Worm (Caenorhabditis elegans) whole organism, L4/young adult: Measurements from ENCODE around the gene R07E4.5.

Experiments
- W03F9.2 ChIP-seq: fragments of 150-350 bp; optimal IDR thresholded peaks from 2 replicates; lab custom pipeline; 2014; ENCODE audit warnings: missing biosample characterization, missing genetic modification characterization
- dao-5 ChIP-seq: sonication (generic microtip); optimal IDR thresholded peaks from 2 replicates; lab custom pipeline; 2016; ENCODE audit warnings: missing genotype, missing genetic modification characterization, moderate library complexity, missing compliant biosample characterization
- him-1 ChIP-seq: sonication (generic microtip); optimal IDR thresholded peaks from 2 replicates; lab custom pipeline; 2016; ENCODE audit warnings: missing genotype, missing genetic modification reagents, missing genetic modification characterization, missing compliant biosample characterization

Gene R07E4.5

ce11 chrX:5976206-5976960, 23.4 kb upstream of the R07E4.5 start:
- TF ChIP-seq him-1 (tag; lab: Kevin White, UChicago) (peak; percentile 71), dao-5 (no peak)

DNA sequence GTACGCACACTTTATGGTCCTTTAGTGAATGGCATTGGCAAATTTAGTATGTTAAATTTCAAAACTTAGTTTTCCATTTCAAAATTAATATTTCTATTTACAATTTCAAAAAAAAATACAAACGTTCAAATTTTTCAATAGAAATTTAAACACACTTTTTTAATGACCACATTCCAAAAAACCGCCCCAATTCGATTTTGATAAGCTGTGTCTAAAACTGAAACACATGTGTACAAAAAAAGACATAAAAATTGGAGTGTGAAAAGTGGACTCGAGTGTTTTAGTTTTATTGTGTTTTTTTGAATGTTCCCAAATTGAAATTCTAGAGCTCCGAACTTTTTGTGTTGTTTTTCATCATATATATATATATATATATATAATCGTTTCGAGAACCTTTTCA, 22.8 kb upstream of the R07E4.5 start:
- TF ChIP-seq him-1 (tag; lab: Kevin White, UChicago) (no peak), dao-5 (no peak), W03F9.2 (no peak)

ce11 chrX:5975228-5975627, 22.3 kb upstream of the R07E4.5 start:
- no peak for TF ChIP-seq W03F9.2
- TF ChIP-seq dao-5, result no peak
- no peak for TF ChIP-seq him-1 (tag; lab: Kevin White, UChicago)

DNA sequence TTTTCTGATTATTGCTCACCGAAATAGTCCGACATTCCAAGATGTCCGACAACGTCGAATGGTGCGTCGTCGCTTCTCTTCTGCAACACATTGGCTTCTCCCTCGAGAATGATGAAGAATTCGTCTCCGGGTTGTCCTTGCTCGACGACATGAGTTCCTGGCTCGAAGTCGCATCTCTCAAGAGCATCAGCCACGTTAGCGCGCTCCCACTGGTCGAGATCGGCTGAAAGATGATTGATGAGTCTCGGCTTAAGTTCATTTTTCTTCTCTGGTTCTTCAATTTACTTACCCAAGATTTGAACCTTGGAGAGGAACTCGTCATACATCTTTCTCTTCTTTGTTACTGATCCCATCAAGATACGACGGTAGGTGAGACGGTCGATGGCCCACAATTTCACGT, 19.2 kb upstream of the R07E4.5 start:
- TF ChIP-seq him-1 (tag; lab: Kevin White, UChicago) (no peak), W03F9.2 (no peak), dao-5 (no peak)

ce11 chrX:5962560-5962959, 9.6 kb upstream of the R07E4.5 start:
- TF ChIP-seq him-1 (tag; lab: Kevin White, UChicago), result no peak
- no peak for TF ChIP-seq W03F9.2
- no peak for TF ChIP-seq dao-5

- no peak for TF ChIP-seq him-1 (tag; lab: Kevin White, UChicago)
- TF ChIP-seq W03F9.2, result no peak
- TF ChIP-seq dao-5, result no peak
Measured at ce11 chrX:5960872-5961271, 7.9 kb upstream of the R07E4.5 start.

ce11 chrX:5958815-5959214, 5.8 kb upstream of the R07E4.5 start, which contains the start of gene R07E4.1:
TSS of gene R07E4.1 (plus strand) at chrX:5959115.
- TF ChIP-seq him-1 (tag; lab: Kevin White, UChicago) (no peak), W03F9.2 (no peak), dao-5 (no peak)

ce11 chrX:5956130-5956529, 3.2 kb upstream of the R07E4.5 start:
- no peak for TF ChIP-seq W03F9.2

- TF ChIP-seq dao-5, result no peak
Measured at ce11 chrX:5948769-5949168, 4.2 kb downstream of the R07E4.5 start, which contains the start of gene mig-23. TSS of gene mig-23 (minus strand) at chrX:5948869.

ce11 chrX:5944488-5944887, 8.5 kb downstream of the R07E4.5 start, which contains the start of gene acs-17:
TSS of gene acs-17 (minus strand) at chrX:5944510.
- TF ChIP-seq W03F9.2 (no peak), dao-5 (no peak), him-1 (tag; lab: Kevin White, UChicago) (no peak)

- TF ChIP-seq dao-5, result no peak
- no peak for TF ChIP-seq W03F9.2
- no peak for TF ChIP-seq him-1 (tag; lab: Kevin White, UChicago)
Measured at ce11 chrX:5943908-5944307, 9.1 kb downstream of the R07E4.5 start.

DNA sequence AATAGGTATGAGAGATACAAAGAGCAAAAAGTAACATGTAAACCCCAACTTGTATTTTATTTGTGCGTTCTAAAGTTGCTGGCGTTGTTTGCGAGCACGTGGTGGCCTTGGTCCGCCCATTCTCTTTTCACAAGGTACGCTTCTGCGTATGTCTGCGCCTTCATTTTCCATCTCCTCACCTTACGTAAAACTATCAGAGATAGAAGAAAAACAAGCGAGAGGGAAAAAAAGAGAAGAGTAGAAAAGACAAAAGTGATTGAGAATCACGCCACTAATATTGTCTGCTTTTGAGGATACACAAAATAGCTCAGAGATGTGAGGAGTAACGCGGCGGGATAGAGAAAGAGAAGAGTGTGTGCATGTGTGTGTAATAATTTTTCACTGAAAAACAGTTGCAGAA, 10.8 kb downstream of the R07E4.5 start:
- TF ChIP-seq W03F9.2 (peak; percentile 17), dao-5 (no peak)

DNA sequence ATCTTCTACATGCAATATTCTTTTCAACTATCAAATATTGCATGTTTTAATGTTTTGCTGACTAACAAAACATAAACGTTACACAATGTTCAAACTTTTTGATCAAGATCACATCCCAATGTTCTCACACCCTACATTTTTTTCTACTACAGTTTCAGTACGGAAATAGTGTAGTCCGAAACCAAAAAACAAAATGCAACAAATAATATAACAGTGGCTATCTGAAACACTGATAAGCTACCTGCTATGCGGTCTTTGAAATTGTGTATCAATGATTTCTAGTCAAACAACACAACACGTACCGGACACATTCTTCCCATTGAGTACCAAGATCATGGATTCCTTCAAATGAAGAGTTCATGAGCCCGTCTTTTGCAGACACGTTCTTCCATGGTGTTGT, 11.6 kb downstream of the R07E4.5 start:
- TF ChIP-seq W03F9.2 (no peak), him-1 (tag; lab: Kevin White, UChicago) (no peak)

DNA sequence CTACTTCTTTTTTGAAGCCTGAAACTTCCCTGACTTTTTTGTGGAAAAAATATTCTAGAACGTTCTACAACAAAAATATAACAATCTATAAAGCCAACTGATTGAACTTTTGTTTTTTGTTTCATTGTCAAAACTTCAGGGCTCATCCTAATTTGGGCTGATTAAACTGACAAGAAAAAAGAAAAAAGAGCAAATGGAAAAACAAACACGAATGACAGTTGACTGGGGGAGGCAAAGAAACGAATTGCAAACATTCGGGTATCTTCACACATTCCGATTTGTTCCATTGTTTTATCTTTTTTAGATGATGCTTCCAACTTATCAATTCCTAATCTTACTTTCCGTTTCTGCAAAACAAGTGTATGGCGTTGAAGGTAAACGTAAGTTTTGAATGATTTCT, 17.5 kb downstream of the R07E4.5 start, which contains the start of gene C46F4.3:
Gene C46F4.3 (plus strand): TSS at position 301 of the 400 bp plus-strand sequence.
- TF ChIP-seq W03F9.2 (no peak), dao-5 (no peak), him-1 (tag; lab: Kevin White, UChicago) (no peak)

DNA sequence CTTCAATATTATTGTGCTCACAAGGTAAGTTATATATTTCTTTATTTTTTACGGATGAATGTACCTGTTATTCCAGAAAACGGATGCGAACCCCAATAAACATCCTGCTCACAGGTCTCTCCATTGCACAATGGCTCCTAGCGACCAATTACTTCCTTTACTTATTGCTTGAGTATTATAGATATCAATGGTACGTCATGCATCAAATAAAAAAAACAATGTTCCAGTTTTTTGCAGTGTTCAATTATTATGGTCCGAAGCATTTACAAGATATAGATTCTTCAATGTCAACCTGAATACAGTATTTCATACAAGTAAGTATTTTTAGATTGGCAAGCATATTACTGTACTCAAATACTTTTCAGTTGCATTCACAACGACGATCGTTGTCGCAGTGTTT, 20.1 kb downstream of the R07E4.5 start:
- TF ChIP-seq dao-5 (no peak), W03F9.2 (no peak), him-1 (tag; lab: Kevin White, UChicago) (no peak)

DNA sequence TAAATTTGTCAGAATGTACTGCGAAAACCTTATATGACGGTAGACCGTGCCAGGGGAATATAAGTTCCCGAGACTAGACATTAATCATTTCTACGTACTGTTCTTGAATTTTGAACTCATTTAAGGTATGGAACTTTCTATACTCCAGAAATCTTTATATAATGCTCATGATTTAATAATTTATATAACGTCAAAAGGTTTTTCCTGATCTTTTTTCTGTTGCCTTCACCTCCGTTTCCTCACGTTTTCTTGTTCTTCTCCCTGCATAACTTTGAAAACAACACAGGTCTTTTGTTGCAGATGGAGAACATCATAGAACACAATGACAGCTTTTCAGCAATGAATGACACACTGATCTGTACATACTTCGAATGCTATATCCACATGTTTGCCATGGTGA, 22.2 kb downstream of the R07E4.5 start, which contains the start of gene egl-6:
Gene egl-6 (plus strand): TSS at position 301 of the 400 bp plus-strand sequence.
- no peak for TF ChIP-seq dao-5
- no peak for TF ChIP-seq W03F9.2
- TF ChIP-seq him-1 (tag; lab: Kevin White, UChicago), result no peak
